Fruit fly (Drosophila melanogaster): Measurements from ENCODE around the gene Afti.
A peak's percentile ranks its signal among the peaks of the same experiment; 100 is the strongest.

Afti gene

dm6 chr3R:14286320-14287190, 39.9 kb downstream of the Afti start, which contains the start of gene trx (continued):
- TF ChIP-seq chinmo (GFP tag; IDR thresholded peaks at IDR 0.05; ENCODE audit: partially characterized antibody) (no peak), CG3838 (GFP tag; optimal IDR thresholded peaks at IDR 0.05) (no peak), CG11247 (GFP tag; IDR thresholded peaks at IDR 0.05) (no peak), sob (GFP tag; IDR thresholded peaks at IDR 0.05) (no peak), CG3065 (GFP tag; optimal IDR thresholded peaks at IDR 0.05) (no peak), CG8944 (GFP tag; optimal IDR thresholded peaks at IDR 0.05) (no peak), CG15696 (tag; optimal IDR thresholded peaks at IDR 0.05) (peak; percentile 5), peb (GFP tag; IDR thresholded peaks at IDR 0.05) (no peak), HLH3B (GFP tag; IDR thresholded peaks at IDR 0.05) (no peak), slou (GFP tag; optimal IDR thresholded peaks at IDR 0.05) (no peak), Aef1 (GFP tag; IDR thresholded peaks at IDR 0.05) (no peak), Hand (GFP tag; optimal IDR thresholded peaks at IDR 0.05) (no peak), CG11456 (GFP tag; IDR thresholded peaks at IDR 0.05) (no peak), CG13287 (GFP tag; IDR thresholded peaks at IDR 0.05; ENCODE audit: partially characterized antibody) (no peak), gcm2 (GFP tag; optimal IDR thresholded peaks at IDR 0.05) (no peak), cad (GFP tag; optimal IDR thresholded peaks at IDR 0.05) (peak; percentile 11), BtbVII (GFP tag; optimal IDR thresholded peaks at IDR 0.05) (no peak), kni (GFP tag; optimal IDR thresholded peaks at IDR 0.05) (peak; percentile 33), Opbp (GFP tag; IDR thresholded peaks at IDR 0.05; ENCODE audit: partially characterized antibody) (no peak), toy (GFP tag; IDR thresholded peaks at IDR 0.05) (no peak), cg (GFP tag; optimal IDR thresholded peaks at IDR 0.05) (peak; percentile 100), CG15011 (GFP tag; optimal IDR thresholded peaks at IDR 0.05) (no peak), chn (GFP tag; optimal IDR thresholded peaks at IDR 0.05) (no peak), Lpt (GFP tag; optimal IDR thresholded peaks at IDR 0.05) (no peak), kay (GFP tag; optimal IDR thresholded peaks at IDR 0.05) (no peak), schlank (tag; optimal IDR thresholded peaks at IDR 0.05) (no peak), bab2 (GFP tag; optimal IDR thresholded peaks at IDR 0.05) (no peak), CG10462 (GFP tag; optimal IDR thresholded peaks at IDR 0.05) (no peak), oc (tag; optimal IDR thresholded peaks at IDR 0.05) (no peak), CG12236 (GFP tag; optimal IDR thresholded peaks at IDR 0.05) (no peak), row (GFP tag; IDR thresholded peaks at IDR 0.05) (no peak), pros (GFP tag; optimal IDR thresholded peaks at IDR 0.05) (peak; percentile 61), sna (GFP tag; IDR thresholded peaks at IDR 0.05; ENCODE audit: partially characterized antibody) (no peak), CG11560 (tag; IDR thresholded peaks at IDR 0.05) (no peak), CG17802 (tag; optimal IDR thresholded peaks at IDR 0.05) (no peak), Med (GFP tag) (peak; percentile 84), CG9876 (GFP tag; optimal IDR thresholded peaks at IDR 0.05) (no peak), CG30431 (GFP tag; optimal IDR thresholded peaks at IDR 0.05) (no peak), CG17612 (GFP tag; IDR thresholded peaks at IDR 0.05) (no peak), CG10147 (GFP tag; optimal IDR thresholded peaks at IDR 0.05) (peak; percentile 27), ase (GFP tag; IDR thresholded peaks at IDR 0.05) (no peak), eyg (GFP tag; optimal IDR thresholded peaks at IDR 0.05) (no peak), dpn (GFP tag; optimal IDR thresholded peaks at IDR 0.05) (peak in 1 of 2 experiments; percentile 1), CG7786 (GFP tag; optimal IDR thresholded peaks at IDR 0.05) (no peak), Gsc (GFP tag; IDR thresholded peaks at IDR 0.05) (no peak), rib (GFP tag; IDR thresholded peaks at IDR 0.05) (no peak), CG7357 (GFP tag; IDR thresholded peaks at IDR 0.05) (no peak), CG2202 (tag; optimal IDR thresholded peaks at IDR 0.05) (peak; percentile 23), Scr (GFP tag; IDR thresholded peaks at IDR 0.05; ENCODE audit: partially characterized antibody) (no peak), Ptx1 (GFP tag; IDR thresholded peaks at IDR 0.05) (no peak), CG11085 (GFP tag; IDR thresholded peaks at IDR 0.05) (no peak)

Measured in whole organism, embryonic.